Fruit fly (Drosophila melanogaster) whole organism, embryonic: ENCODE data around the gene CG9630.

Experiments used
- CG11398 ChIP-seq: fragments of 200-800 bp; sonication (Bioruptor generic); optimal IDR thresholded peaks from 2 replicates; lab custom pipeline; 2016; ENCODE audit warnings: missing biosample characterization, missing genetic modification characterization
- CG11456 ChIP-seq: fragments of 200-800 bp; sonication (Bioruptor generic); IDR thresholded peaks from 3 replicates; pipeline ENCODE4 v1.3.6; 2022; ENCODE audit warnings: missing biosample characterization, missing genetic modification characterization
- CG11695 ChIP-seq: fragments of 200-800 bp; sonication (Bioruptor generic); IDR thresholded peaks from 3 replicates; pipeline ENCODE4 v1.3.6; 2022; ENCODE audit warnings: missing biosample characterization, missing genetic modification characterization
- CG15479 ChIP-seq: fragments of 200-800 bp; sonication (Bioruptor generic); optimal IDR thresholded peaks from 3 replicates; lab custom pipeline; 2019; ENCODE audit warnings: missing biosample characterization, mild to moderate bottlenecking, missing genetic modification characterization, moderate library complexity
- CG1647 ChIP-seq: fragments of 200-800 bp; sonication (Bioruptor generic); optimal IDR thresholded peaks from 3 replicates; lab custom pipeline; 2016; ENCODE audit warnings: missing biosample characterization, missing genetic modification characterization
- CG30403 ChIP-seq: fragments of 200-800 bp; sonication (Bioruptor generic); optimal IDR thresholded peaks from 3 replicates; lab custom pipeline; 2016; ENCODE audit warnings: missing biosample characterization, missing genetic modification characterization
- CG42726 ChIP-seq: fragments of 200-800 bp; sonication (Bioruptor generic); IDR thresholded peaks from 2 replicates; pipeline ENCODE4 v1.3.6; 2022; ENCODE audit warnings: missing biosample characterization, missing genetic modification characterization; ENCODE audit not compliant: partially characterized antibody
- CG43689 ChIP-seq: fragments of 200-800 bp; sonication (Bioruptor generic); IDR thresholded peaks from 2 replicates; pipeline ENCODE4 v1.3.6; 2022; ENCODE audit warnings: missing biosample characterization, missing genetic modification characterization
- CG5953 ChIP-seq: fragments of 200-800 bp; sonication (Bioruptor generic); IDR thresholded peaks from 2 replicates; pipeline ENCODE4 v1.3.6; 2022; ENCODE audit warnings: missing biosample characterization, missing genetic modification characterization
- CG6175 ChIP-seq: fragments of 200-800 bp; sonication (Bioruptor generic); IDR thresholded peaks from 3 replicates; pipeline ENCODE4 v1.3.6; 2022; ENCODE audit warnings: missing biosample characterization, missing genetic modification characterization
- CG6765 ChIP-seq: fragments of 200-800 bp; sonication (Bioruptor generic); optimal IDR thresholded peaks from 3 replicates; lab custom pipeline; 2017; ENCODE audit warnings: missing biosample characterization, mild to moderate bottlenecking, missing genetic modification characterization
- CG7372 ChIP-seq: fragments of 200-800 bp; sonication (Bioruptor generic); IDR thresholded peaks from 2 replicates; pipeline ENCODE4 v1.3.6; 2022; ENCODE audit warnings: missing biosample characterization, missing genetic modification characterization
- CG7556 ChIP-seq: fragments of 200-800 bp; sonication (Bioruptor generic); optimal IDR thresholded peaks from 2 replicates; lab custom pipeline; 2017; ENCODE audit warnings: missing biosample characterization, mild to moderate bottlenecking, missing genetic modification characterization
- CG8944 ChIP-seq: fragments of 200-800 bp; sonication (Bioruptor generic); optimal IDR thresholded peaks from 3 replicates; lab custom pipeline; 2016; ENCODE audit warnings: missing biosample characterization, missing genetic modification characterization
- CG9932 ChIP-seq: fragments of 200-800 bp; sonication (Bioruptor generic); IDR thresholded peaks from 2 replicates; pipeline ENCODE4 v1.3.6; 2022; ENCODE audit warnings: missing biosample characterization, missing genetic modification characterization
- Deaf1 ChIP-seq: fragments of 200-800 bp; optimal IDR thresholded peaks from 3 replicates; lab custom pipeline; 2019; ENCODE audit warnings: missing biosample characterization, mild to moderate bottlenecking, missing genetic modification characterization, moderate library complexity
- Ets65A ChIP-seq: fragments of 200-800 bp; sonication (Bioruptor generic); peaks from one replicate; lab custom pipeline; 2016; ENCODE audit warnings: missing biosample characterization, missing genetic modification characterization
- HLH3B ChIP-seq: fragments of 200-800 bp; sonication (Bioruptor generic); IDR thresholded peaks from 2 replicates; pipeline ENCODE4 v1.3.6; 2022; ENCODE audit warnings: missing biosample characterization, missing genetic modification characterization
- HLHmδ ChIP-seq: fragments of 200-800 bp; sonication (Bioruptor generic); optimal IDR thresholded peaks from 2 replicates; lab custom pipeline; 2018; ENCODE audit warnings: missing biosample characterization, mild to moderate bottlenecking, missing genetic modification characterization, moderate library complexity
- Jarid2 ChIP-seq: fragments of 200-800 bp; sonication (Bioruptor generic); optimal IDR thresholded peaks from 3 replicates; lab custom pipeline; 2017; ENCODE audit warnings: mild to moderate bottlenecking, missing biosample characterization, missing genetic modification reagents, missing genetic modification characterization
- Lim3 ChIP-seq: fragments of 200-800 bp; sonication (Bioruptor generic); IDR thresholded peaks from 2 replicates; pipeline ENCODE4 v1.3.6; 2022; ENCODE audit warnings: missing biosample characterization, missing genetic modification characterization
- NK7.1 ChIP-seq: fragments of 200-800 bp; sonication (Bioruptor generic); optimal IDR thresholded peaks from 3 replicates; lab custom pipeline; 2016; ENCODE audit warnings: missing biosample characterization, missing genetic modification characterization
- Neu2 ChIP-seq: fragments of 200-800 bp; sonication (Bioruptor generic); optimal IDR thresholded peaks from 3 replicates; lab custom pipeline; 2016; ENCODE audit warnings: missing biosample characterization, missing genetic modification characterization, borderline replicate concordance
- Nf-YB ChIP-seq: fragments of 200-800 bp; sonication (Bioruptor generic); optimal IDR thresholded peaks from 3 replicates; lab custom pipeline; 2019; ENCODE audit warnings: missing biosample characterization, mild to moderate bottlenecking, missing genetic modification characterization, moderate library complexity
- Nf-YC ChIP-seq: fragments of 200-800 bp; optimal IDR thresholded peaks from 3 replicates; lab custom pipeline; 2019; ENCODE audit warnings: missing biosample characterization, mild to moderate bottlenecking, missing genetic modification characterization, moderate library complexity
- NfI ChIP-seq: fragments of 200-800 bp; sonication (Bioruptor generic); optimal IDR thresholded peaks from 3 replicates; lab custom pipeline; 2018; ENCODE audit warnings: missing biosample characterization, mild to moderate bottlenecking, missing genetic modification characterization, moderate library complexity
- Oli ChIP-seq: fragments of 200-800 bp; sonication (Bioruptor generic); optimal IDR thresholded peaks from 2 replicates; lab custom pipeline; 2018; ENCODE audit warnings: missing biosample characterization, mild to moderate bottlenecking, missing genetic modification characterization, moderate library complexity
- Ptx1 ChIP-seq: fragments of 200-800 bp; sonication (Bioruptor generic); IDR thresholded peaks from 2 replicates; pipeline ENCODE4 v1.3.6; 2022; ENCODE audit warnings: missing biosample characterization, missing genetic modification characterization
- Xbp1 ChIP-seq: fragments of 200-800 bp; sonication (Bioruptor generic); optimal IDR thresholded peaks from 3 replicates; lab custom pipeline; 2016; ENCODE audit warnings: missing biosample characterization, mild to moderate bottlenecking, missing genetic modification characterization
- ara ChIP-seq: fragments of 200-800 bp; sonication (Bioruptor generic); IDR thresholded peaks from 2 replicates; pipeline ENCODE4 v1.3.6; 2022; ENCODE audit warnings: missing biosample characterization, missing genetic modification characterization
- crol ChIP-seq: fragments of 200-800 bp; sonication (Bioruptor generic); IDR thresholded peaks from 2 replicates; pipeline ENCODE4 v1.3.6; 2022; ENCODE audit warnings: missing biosample characterization, missing genetic modification characterization
- fd3F ChIP-seq: fragments of 200-800 bp; sonication (Bioruptor generic); optimal IDR thresholded peaks from 2 replicates; lab custom pipeline; 2018; ENCODE audit warnings: missing biosample characterization, mild to moderate bottlenecking, missing genetic modification characterization, moderate library complexity
- gro ChIP-seq: fragments of 200-800 bp; sonication (Bioruptor generic); optimal IDR thresholded peaks from 2 replicates; lab custom pipeline; 2016; ENCODE audit warnings: missing biosample characterization, missing genetic modification characterization
- inv ChIP-seq: fragments of 200-800 bp; sonication (Bioruptor generic); IDR thresholded peaks from 2 replicates; pipeline ENCODE4 v1.3.6; 2022; ENCODE audit warnings: missing biosample characterization, missing genetic modification characterization; ENCODE audit not compliant: partially characterized antibody
- mam ChIP-seq: fragments of 200-800 bp; sonication (Bioruptor generic); optimal IDR thresholded peaks from 3 replicates; lab custom pipeline; 2016; ENCODE audit warnings: missing biosample characterization, missing genetic modification characterization
- otp ChIP-seq: fragments of 200-800 bp; sonication (Bioruptor generic); IDR thresholded peaks from 3 replicates; pipeline ENCODE4, ENCODE4 v1.3.6; 2022; ENCODE audit warnings: missing biosample characterization, missing genetic modification characterization
- pb ChIP-seq: fragments of 200-800 bp; sonication (Bioruptor generic); optimal IDR thresholded peaks from 3 replicates; lab custom pipeline; 2016; ENCODE audit warnings: missing biosample characterization, missing genetic modification characterization
- prd ChIP-seq, 3 experiments: fragments of >200 bp in 2 of 3; fragments of 200-800 bp in 1 of 3; sonication (Bioruptor generic) in 1 of 3; optimal IDR thresholded peaks in 2 of 3; IDR thresholded peaks in 1 of 3; 2 replicates in 2 of 3; 3 replicates in 1 of 3; pipeline versions ENCODE4 v1.3.6 to Lab custom; 2017 to 2022; ENCODE audit warnings: missing biosample characterization in 1 of 3, missing genetic modification characterization in 1 of 3
- sens ChIP-seq: fragments of 200-800 bp; sonication (Bioruptor generic); peaks from one replicate; lab custom pipeline; 2016; ENCODE audit warnings: missing biosample characterization, missing genetic modification characterization
- ssp ChIP-seq: fragments of 200-800 bp; sonication (Bioruptor generic); IDR thresholded peaks from 2 replicates; pipeline ENCODE4 v1.3.6; 2022; ENCODE audit warnings: missing biosample characterization, missing genetic modification characterization
- tll ChIP-seq, 2 experiments: fragments of 200-800 bp in 1 of 2; fragments of >200 bp in 1 of 2; sonication (Bioruptor generic) in 1 of 2; optimal IDR thresholded peaks; 2 replicates each; lab custom pipeline; 2017 to 2019; ENCODE audit warnings: missing biosample characterization in 2 of 2, missing genetic modification characterization in 2 of 2, mild to moderate bottlenecking in 1 of 2, moderate library complexity in 1 of 2

CG9630 gene

dm6 chr3R:8277494-8278293 is 8.0 kb upstream of the CG9630 start, which contains the start of gene ato:
Gene ato (plus strand): TSS chr3R:8278052.
- TF ChIP-seq CG7556 (GFP tag; lab: Kevin White, UChicago) (no peak), ssp (no peak), CG9932 (GFP tag; lab: Robert Waterston, UW) (no peak), Neu2 (peak; percentile 41), pb (no peak), CG42726 (GFP tag; lab: Robert Waterston, UW) (no peak), prd (optimal IDR thresholded peaks at IDR 0.05; lab: Kevin White, UChicago) (no peak), prd (GFP tag; IDR thresholded peaks at IDR 0.05; lab: Robert Waterston, UW) (no peak; the same call in 2 of the 3 replicates), NfI (GFP tag; lab: Kevin White, UChicago) (no peak), sens (GFP tag; lab: Kevin White, UChicago) (peak; percentile 53), CG11398 (GFP tag; lab: Kevin White, UChicago) (no peak), Oli (no peak), ara (GFP tag; lab: Robert Waterston, UW) (no peak), gro (GFP tag; lab: Kevin White, UChicago) (no peak), CG43689 (GFP tag; lab: Robert Waterston, UW) (no peak), CG8944 (GFP tag; lab: Kevin White, UChicago) (no peak), CG30403 (GFP tag; lab: Kevin White, UChicago) (no peak), HLHmδ (GFP tag; lab: Kevin White, UChicago) (peak; percentile 95), HLH3B (no peak), Ptx1 (GFP tag; lab: Robert Waterston, UW) (no peak), CG6175 (GFP tag; lab: Robert Waterston, UW) (no peak), NK7.1 (no peak), fd3F (no peak), Nf-YC (peak; percentile 94), CG11695 (no peak), mam (GFP tag; lab: Kevin White, UChicago) (no peak), Xbp1 (GFP tag; lab: Kevin White, UChicago) (no peak), otp (GFP tag; lab: Robert Waterston, UW) (no peak), Jarid2 (GFP tag; lab: Kevin White, UChicago) (peak; percentile 57), Lim3 (GFP tag; lab: Robert Waterston, UW) (no peak), Ets65A (GFP tag; lab: Kevin White, UChicago) (peak; percentile 15), CG7372 (GFP tag; lab: Robert Waterston, UW) (no peak), CG6765 (GFP tag; lab: Kevin White, UChicago) (no peak), CG1647 (GFP tag; lab: Kevin White, UChicago) (no peak), CG15479 (GFP tag; lab: Kevin White, UChicago) (peak; percentile 94), tll (GFP tag; optimal IDR thresholded peaks at IDR 0.05; lab: Kevin White, UChicago) (peak in 1 of 2 experiments; percentile 56), CG11456 (no peak), Deaf1 (tag; lab: Kevin White, UChicago) (peak; percentile 90), Nf-YB (GFP tag; lab: Kevin White, UChicago) (peak; percentile 94), CG5953 (GFP tag; lab: Robert Waterston, UW) (no peak), crol (GFP tag; lab: Robert Waterston, UW) (peak; percentile 80), inv (GFP tag; lab: Robert Waterston, UW) (no peak)
